Worm (Caenorhabditis elegans) whole organism, L4/young adult: ENCODE results near the gene srz-31.

Experiments used
- W03F9.2 ChIP-seq: fragments of 150-350 bp; optimal IDR thresholded peaks from 2 replicates; lab custom pipeline; 2014; ENCODE audit warnings: missing biosample characterization, missing genetic modification characterization
- dao-5 ChIP-seq: sonication (generic microtip); optimal IDR thresholded peaks from 2 replicates; lab custom pipeline; 2016; ENCODE audit warnings: missing genotype, missing genetic modification characterization, moderate library complexity, missing compliant biosample characterization
- him-1 ChIP-seq: sonication (generic microtip); optimal IDR thresholded peaks from 2 replicates; lab custom pipeline; 2016; ENCODE audit warnings: missing genotype, missing genetic modification reagents, missing genetic modification characterization, missing compliant biosample characterization

- TF ChIP-seq W03F9.2 (tag; lab: Kevin White, UChicago), result no peak
- TF ChIP-seq dao-5 (tag; lab: Kevin White, UChicago), result no peak
- TF ChIP-seq him-1 (tag; lab: Kevin White, UChicago), result no peak
Observed at ce11 chrIV:14123956-14124355, 13.2 kb upstream of the srz-31 start, which contains the start of gene nkcc-1.
